Worm (Caenorhabditis elegans) whole organism, late embryonic: ENCODE results near the gene scyl-1.

ENCODE experiments used
- ceh-34 ChIP-seq: sonication (generic microtip); optimal IDR thresholded peaks from 2 replicates; lab custom pipeline; 2016; ENCODE audit warnings: mild to moderate bottlenecking, missing genetic modification characterization, missing compliant biosample characterization
- nhr-11 ChIP-seq: fragments of 150-350 bp; optimal IDR thresholded peaks from 2 replicates; lab custom pipeline; 2014; ENCODE audit warnings: missing biosample characterization, missing genetic modification characterization
- npax-4 ChIP-seq: sonication (generic microtip); optimal IDR thresholded peaks from 2 replicates; lab custom pipeline; 2016; ENCODE audit warnings: missing genetic modification characterization, missing compliant biosample characterization
- pha-4 ChIP-seq: fragments of 150-350 bp; optimal IDR thresholded peaks from 2 replicates; lab custom pipeline; 2018; ENCODE audit warnings: missing biosample characterization, missing genetic modification reagents, missing genetic modification characterization

ce11 chrV:13064164-13064563 is 22.6 kb upstream of the scyl-1 start:
- TF ChIP-seq nhr-11 (tag; lab: Kevin White, UChicago) (no peak), npax-4 (tag; lab: Kevin White, UChicago) (no peak), pha-4 (tag; lab: Kevin White, UChicago) (no peak), ceh-34 (tag; lab: Kevin White, UChicago) (no peak)
